Fruit fly (Drosophila melanogaster) ovary, adult (tissue): ENCODE results near the gene Muc14A.

Source experiments
- CG17801 ChIP-seq: fragments of 200-800 bp; optimal IDR thresholded peaks from 2 replicates; lab custom pipeline; 2019; ENCODE audit warnings: missing biosample characterization, mild to moderate bottlenecking, missing genetic modification characterization, moderate library complexity; ENCODE audit not compliant: partially characterized antibody

Muc14A gene

DNA sequence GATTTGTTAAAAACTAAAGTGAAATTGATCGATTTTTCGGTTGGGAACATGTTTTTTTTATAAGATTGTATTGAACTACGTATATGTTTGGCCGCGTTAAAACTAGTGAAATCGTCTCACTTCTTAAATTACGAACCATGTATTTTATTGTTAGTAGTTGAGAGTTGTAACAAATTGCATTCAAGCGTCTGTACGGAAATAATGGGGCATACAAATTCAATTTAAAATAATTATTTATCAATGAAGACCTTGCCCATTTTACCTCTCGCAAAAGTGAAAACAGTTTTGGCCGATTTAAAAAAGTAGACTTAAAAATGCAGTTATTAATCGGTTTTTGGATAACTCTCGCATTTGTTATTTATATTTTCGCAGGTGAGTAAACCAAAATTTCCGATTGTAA, at the start of gene Muc14A:
TSS of gene Muc14A (plus strand) at position 301 of the 400 bp plus-strand sequence.
- TF ChIP-seq CG17801 (GFP tag; lab: Kevin White, UChicago) = no peak

DNA sequence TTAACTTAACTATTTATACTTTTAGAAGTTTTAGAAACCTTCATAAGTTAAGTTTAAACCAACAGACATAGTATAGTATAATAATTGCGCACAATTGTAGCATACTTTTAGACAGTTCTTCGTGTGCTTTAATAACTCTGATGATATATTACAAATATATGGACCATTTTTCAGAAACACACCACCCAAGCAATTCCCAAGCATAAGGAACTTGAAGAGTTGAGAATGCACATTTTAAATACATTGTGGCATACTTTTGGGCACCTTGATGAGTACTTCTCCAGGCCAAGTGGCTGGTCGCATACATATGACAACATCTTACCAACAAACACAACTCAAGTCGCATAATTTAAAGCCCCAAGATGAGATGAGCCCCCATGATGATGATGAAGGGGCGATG, 39.3 kb upstream of the Muc14A start:
- TF ChIP-seq CG17801 (GFP tag; lab: Kevin White, UChicago) = no peak

DNA sequence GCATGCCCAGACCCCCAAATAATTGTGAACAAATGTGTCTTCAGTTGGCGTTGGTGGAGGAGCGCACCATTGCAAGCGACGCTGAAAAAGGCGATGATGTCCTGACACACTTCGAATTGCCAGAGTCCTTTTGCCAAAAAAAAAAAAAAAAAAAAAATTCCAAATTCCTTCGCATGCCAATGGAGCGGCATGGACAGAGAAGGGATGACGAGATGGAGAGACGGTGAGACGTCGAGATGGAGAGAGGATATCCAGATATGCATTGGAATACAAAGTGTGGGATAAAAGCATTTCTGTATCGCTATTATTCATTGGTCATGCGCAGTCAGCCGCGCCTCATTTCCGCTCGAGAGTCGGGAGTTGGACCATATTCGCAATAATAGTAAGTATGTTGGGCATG, 37.3 kb upstream of the Muc14A start:
- TF ChIP-seq CG17801 (GFP tag; lab: Kevin White, UChicago) = no peak

DNA sequence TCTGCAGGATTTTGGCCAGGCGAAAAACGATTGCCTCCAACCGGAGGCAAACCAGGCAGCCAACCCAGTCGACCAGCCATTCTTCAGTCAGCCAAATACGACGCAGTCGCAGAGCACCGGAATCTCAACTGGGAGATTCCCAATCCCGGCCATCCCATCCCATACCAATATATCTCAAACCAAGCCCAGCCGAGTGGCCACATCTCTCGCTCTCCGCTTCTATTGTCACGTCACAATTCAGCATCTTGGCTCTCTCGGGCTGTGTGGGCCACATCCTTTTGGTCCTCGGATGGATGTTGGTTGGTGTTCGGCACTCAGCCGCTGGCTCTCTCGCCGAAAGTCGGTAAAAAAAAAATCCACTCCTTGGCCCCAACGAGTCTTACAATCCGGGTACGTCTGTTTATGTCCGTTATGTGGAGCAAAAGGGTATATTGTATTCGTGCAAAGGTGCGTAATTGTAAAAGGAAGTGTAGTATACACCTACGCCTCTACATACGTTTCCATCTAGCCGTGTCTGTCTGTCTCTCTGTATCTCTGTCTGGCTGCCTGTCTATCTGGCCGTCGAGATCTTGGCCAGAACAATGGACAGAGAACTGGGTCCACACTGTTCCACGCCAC, 35.6 kb upstream of the Muc14A start, which contains the start of gene mmd:
TSS of gene mmd (minus strand) at position 3 of the 618 bp plus-strand sequence.
- no peak for TF ChIP-seq CG17801 (GFP tag; lab: Kevin White, UChicago)

DNA sequence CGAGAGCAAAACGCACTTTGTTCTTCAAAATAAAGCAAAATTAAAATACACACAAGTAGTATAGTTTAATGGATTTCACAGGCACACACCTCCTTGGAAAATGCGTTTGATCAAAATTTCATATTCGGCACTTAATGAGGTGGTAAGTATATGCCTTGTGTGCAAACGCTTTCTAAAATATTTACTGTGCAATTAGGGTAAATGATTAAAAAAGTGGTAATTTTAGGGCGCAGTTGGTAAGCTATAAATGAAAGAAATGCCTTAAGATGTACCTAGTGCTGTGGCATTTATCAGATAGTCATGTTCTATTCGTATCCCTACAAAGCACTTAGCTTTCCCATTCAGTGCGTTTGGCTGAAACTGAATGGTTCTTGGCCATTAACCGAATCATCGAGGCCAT, 34.8 kb upstream of the Muc14A start, which contains the start of gene Or13a:
TSS of gene Or13a (plus strand) at position 301 of the 400 bp plus-strand sequence.
- no peak for TF ChIP-seq CG17801 (GFP tag; lab: Kevin White, UChicago)

DNA sequence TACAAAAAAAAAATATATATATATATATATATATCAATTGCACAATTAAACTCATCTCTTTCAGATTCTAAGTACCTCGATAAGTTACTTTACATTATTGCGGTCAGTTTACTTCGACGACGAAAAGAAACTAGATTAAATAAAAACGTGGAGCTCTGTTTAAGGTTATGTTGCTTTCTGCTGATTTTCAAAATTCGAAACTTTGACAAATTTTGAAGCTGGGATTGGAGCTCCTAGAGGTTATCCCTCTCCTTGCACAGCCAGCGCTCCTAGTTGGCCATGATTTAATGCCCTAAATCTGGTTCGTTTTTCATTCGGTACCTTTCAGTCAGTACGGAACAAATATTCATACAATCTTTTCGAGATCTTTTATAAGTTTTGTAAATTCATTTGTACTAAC, 32.3 kb upstream of the Muc14A start, which contains the start of gene CG42766:
TSS of gene CG42766 (plus strand) at position 301 of the 400 bp plus-strand sequence.
- no peak for TF ChIP-seq CG17801 (GFP tag; lab: Kevin White, UChicago)

DNA sequence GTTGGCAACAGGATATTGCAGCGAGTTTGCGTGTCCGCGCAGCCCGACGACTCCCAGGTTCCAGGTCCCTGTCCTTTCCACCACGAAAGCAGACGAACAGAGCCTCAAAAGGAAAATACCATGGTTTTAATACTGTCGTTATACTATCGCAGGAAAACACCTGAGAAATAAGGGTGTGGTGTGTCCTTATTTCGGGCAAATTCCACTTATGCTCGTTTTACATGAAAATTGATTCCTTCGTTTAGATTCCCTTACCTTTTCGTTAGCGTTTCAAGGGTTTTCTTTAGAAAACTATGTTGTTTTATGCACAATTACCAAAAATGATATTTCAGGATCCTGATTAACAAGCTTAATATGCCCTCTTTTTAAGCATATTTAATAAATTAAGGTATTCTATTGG, 26.1 kb upstream of the Muc14A start, which contains the start of gene Cep164:
TSS of gene Cep164 (minus strand) at position 101 of the 400 bp plus-strand sequence.
- TF ChIP-seq CG17801 (GFP tag; lab: Kevin White, UChicago) = no peak

DNA sequence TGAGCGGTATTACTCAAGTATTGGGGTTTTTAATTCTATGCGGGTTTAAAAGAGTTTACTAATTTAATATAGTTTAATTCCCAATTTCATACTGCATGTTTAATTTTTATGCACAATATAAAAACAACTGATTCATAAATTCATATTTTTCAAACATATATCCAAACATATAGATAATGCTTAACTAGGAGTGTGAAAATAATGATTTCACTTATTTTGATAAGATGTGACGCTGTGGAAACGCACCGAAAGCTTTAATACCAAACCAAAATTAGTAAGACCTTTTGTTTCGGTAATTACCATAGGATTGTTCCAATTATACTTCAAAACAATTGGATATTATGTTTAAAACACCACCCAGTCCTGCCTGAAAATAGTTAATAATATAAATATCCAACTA, 25.4 kb upstream of the Muc14A start, which contains the start of gene Slc25A46a:
TSS of gene Slc25A46a (plus strand) at position 272 of the 400 bp plus-strand sequence.
- TF ChIP-seq CG17801 (GFP tag; lab: Kevin White, UChicago) = no peak

DNA sequence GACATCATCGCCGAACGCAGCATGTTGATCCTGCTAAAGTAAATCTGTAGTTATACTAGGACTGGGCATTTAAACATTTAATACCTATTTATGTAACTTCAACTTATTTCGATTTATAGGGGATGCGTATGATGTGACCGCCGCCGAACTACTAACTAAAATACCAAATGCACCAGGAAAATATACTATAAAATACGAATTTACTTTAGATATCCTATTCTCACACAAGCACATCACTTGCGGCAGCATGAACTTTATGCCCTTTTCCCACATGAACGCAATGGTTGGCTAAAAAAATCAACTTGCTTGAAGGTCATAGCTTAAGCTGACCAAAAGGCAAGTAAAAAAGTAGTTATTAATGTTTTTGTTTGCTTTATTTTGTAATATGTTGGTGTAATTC, 22.3 kb upstream of the Muc14A start, which contains the start of gene ND-20:
TSS of gene ND-20 (minus strand) at position 155 of the 400 bp plus-strand sequence.
- no peak for TF ChIP-seq CG17801 (GFP tag; lab: Kevin White, UChicago)

DNA sequence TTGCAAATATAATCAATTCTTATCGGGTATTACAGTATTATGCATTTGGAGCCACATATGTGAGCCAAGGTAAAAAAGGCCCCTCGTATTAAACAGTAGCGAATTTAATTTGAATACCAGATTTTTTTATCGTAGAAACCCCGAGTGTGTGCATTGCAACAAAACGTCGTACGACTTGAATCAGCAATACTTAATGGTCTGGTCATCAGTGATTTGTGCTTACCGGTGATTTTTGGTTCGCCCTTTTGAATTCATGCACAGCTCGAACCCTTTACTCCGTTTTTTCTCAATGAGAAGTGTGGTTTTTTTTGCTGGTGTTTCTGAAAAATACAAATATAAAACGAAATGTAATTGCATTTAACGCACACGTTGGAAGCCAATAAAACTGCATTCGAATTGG, 19.3 kb upstream of the Muc14A start:
- TF ChIP-seq CG17801 (GFP tag; lab: Kevin White, UChicago) = no peak

DNA sequence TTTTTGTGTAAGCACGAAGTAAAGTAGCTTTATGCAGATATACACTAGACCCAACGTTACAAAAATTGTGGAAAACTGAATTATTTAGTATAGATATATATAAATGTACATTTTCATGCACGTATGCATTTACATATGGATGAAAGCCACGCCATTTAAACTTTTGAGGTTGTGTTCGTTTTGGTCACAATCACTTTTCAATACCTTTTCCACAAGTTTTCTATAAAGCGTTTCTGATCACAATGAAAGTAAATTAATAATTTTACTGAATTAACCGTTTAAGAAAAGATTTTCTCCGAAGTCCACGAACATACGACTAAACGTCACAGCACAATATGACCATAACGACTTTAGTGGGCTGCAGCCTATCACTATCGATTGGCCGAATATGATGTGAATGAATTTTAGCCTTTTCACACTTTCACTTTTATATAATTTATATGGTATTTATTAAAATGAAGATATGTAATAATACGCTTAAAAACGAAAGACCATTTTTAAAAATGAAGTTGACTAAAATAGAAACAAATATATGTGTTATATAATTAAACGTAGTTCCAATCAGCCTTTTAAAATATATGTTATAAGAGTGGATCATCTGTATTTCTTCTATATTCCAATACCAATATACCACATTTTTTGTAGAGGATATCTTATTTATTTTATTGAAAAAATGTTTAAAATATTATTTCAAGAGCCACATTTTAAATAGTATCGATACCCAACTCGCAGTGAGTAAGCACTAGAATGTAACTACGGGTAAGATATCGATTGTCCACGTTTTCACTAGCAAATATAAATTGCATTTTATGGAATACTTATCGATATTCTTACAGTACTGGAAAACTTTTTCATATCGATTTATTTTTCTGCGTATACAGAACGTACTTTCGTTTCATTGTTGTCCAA, 17.0 kb upstream of the Muc14A start, which contains the start of the genes CG46312, eIF5 and exd:
TSS of gene CG46312 (minus strand) at position 357 of the 909 bp plus-strand sequence.
TSS of gene eIF5 (minus strand) at position 357 of the 909 bp plus-strand sequence.
TSS of gene exd (plus strand) at position 851 of the 909 bp plus-strand sequence.
- TF ChIP-seq CG17801 (GFP tag; lab: Kevin White, UChicago) = peak; percentile 35

DNA sequence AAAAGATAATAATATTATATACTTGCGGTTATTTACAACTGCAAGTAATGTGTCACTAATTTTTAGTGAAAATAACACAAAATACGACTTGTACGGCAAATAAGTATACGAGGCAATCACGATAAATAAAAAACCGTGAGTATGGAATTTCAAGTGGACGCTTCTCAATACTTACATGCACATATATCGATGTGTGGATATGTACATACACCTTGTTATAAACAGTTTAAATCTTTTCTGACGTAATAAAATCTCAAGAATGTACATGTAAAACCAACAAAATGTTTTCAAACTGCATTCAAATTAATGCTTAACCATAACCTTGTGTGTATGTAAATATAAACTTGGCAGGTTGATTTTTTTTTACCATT, 16.4 kb upstream of the Muc14A start:
- no peak for TF ChIP-seq CG17801 (GFP tag; lab: Kevin White, UChicago)

DNA sequence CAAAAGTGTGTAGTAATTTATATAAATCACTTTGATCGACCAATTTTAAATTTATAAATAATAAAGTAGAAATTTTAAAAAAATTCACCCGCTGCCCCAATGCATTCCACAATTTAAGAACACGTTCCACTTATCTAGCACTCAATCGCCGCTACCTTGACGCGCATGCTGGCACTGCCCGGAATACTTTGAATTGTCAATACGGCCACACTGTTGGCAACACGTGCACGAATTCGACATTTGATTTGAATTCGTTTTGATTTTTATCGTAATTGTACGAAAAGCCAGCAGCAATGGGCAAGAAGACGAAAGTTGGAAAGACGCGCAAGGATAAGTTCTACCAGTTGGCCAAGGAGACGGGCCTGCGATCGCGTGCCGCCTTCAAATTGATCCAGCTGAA, 12.1 kb upstream of the Muc14A start, which contains the start of gene CG8939:
TSS of gene CG8939 (plus strand) at position 186 of the 400 bp plus-strand sequence.
- TF ChIP-seq CG17801 (GFP tag; lab: Kevin White, UChicago) = no peak

DNA sequence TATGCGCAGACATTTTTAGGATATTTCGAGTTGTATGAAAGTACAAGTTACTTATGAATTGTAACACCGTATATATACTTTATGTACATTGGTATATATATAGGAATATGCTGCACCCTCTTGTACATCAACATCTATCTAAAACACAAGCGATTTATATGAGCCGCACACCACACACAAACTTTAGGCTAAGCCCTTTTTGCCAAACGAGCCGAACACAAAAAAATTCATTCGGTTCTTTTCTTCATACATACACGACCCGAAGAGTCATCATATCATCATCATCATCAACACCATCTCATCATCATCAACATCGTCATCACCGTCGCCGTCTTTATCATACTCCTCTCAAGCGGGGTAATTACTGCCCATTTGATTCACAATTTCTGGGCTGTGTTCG, 3.8 kb upstream of the Muc14A start:
- TF ChIP-seq CG17801 (GFP tag; lab: Kevin White, UChicago) = no peak
